ENCODE assay signal across 4 worm cellular contexts in genomic region chrIII:10642781-10643180, ce11.
TF ChIP-seq lines count a peak whose summit lies in the region.

Gene dhs-11 (minus strand): TSS chrIII:10642865.
Gene orc-1 (plus strand): TSS chrIII:10643129.

TF ChIP-seq in whole organism, L1 larva, 84 proteins besides CTCF, POLR2A, EP300 and RAD21 (continued from another document and continues in another):
- TF ChIP-seq skn-1 (tag; optimal IDR thresholded peaks at IDR 0.05; lab: Kevin White, UChicago) = peak; percentile 30
- TF ChIP-seq tbx-2 (tag; optimal IDR thresholded peaks at IDR 0.05; lab: Kevin White, UChicago) = peak; percentile 54
- no peak for TF ChIP-seq lin-14 (GFP tag; optimal IDR thresholded peaks at IDR 0.05; lab: Kevin White, UChicago)
- TF ChIP-seq isw-1 (GFP tag; IDR thresholded peaks at IDR 0.05; lab: Robert Waterston, UW) = peak; percentile 35
- no peak for TF ChIP-seq fkh-10 (GFP tag; optimal IDR thresholded peaks at IDR 0.05; lab: Kevin White, UChicago)
- TF ChIP-seq nhr-85 (tag; lab: Kevin White, UChicago) = no peak
- TF ChIP-seq nhr-28 (tag; optimal IDR thresholded peaks at IDR 0.05; lab: Kevin White, UChicago) = no peak
- TF ChIP-seq nhr-11 (tag; optimal IDR thresholded peaks at IDR 0.05; lab: Kevin White, UChicago) = no peak
- TF ChIP-seq snu-23 (GFP tag; optimal IDR thresholded peaks at IDR 0.05; lab: Kevin White, UChicago) = peak; percentile 72
- no peak for TF ChIP-seq hpl-2 (GFP tag; optimal IDR thresholded peaks at IDR 0.05; lab: Kevin White, UChicago)
- TF ChIP-seq unc-86 (tag; optimal IDR thresholded peaks at IDR 0.05; lab: Kevin White, UChicago) = no peak
- peak; percentile 98 to 99 for TF ChIP-seq lsy-2 (tag; optimal IDR thresholded peaks at IDR 0.05; lab: Kevin White, UChicago)
- peak; percentile 52 for TF ChIP-seq nhr-47 (tag; optimal IDR thresholded peaks at IDR 0.05; lab: Kevin White, UChicago)
- TF ChIP-seq mdl-1 (tag; optimal IDR thresholded peaks at IDR 0.05; lab: Kevin White, UChicago) = peak in 1 of 2 experiments; percentile 67
- no peak for TF ChIP-seq pax-3 (tag; optimal IDR thresholded peaks at IDR 0.05; lab: Kevin White, UChicago)
- TF ChIP-seq zip-4 (GFP tag; optimal IDR thresholded peaks at IDR 0.05; lab: Kevin White, UChicago) = no peak
- no peak for TF ChIP-seq tlp-1 (tag; optimal IDR thresholded peaks at IDR 0.05; lab: Kevin White, UChicago)
- TF ChIP-seq mef-2 (tag; optimal IDR thresholded peaks at IDR 0.05; lab: Kevin White, UChicago) = no peak
- no peak for TF ChIP-seq nhr-84 (tag; optimal IDR thresholded peaks at IDR 0.05; lab: Kevin White, UChicago)
- TF ChIP-seq mep-1 (tag; optimal IDR thresholded peaks at IDR 0.05; lab: Kevin White, UChicago) = peak; percentile 77
- no peak for TF ChIP-seq ceh-63 (GFP tag; optimal IDR thresholded peaks at IDR 0.05; lab: Kevin White, UChicago)
- no peak for TF ChIP-seq grh-1 (GFP tag; IDR thresholded peaks at IDR 0.05; lab: Robert Waterston, UW)
- TF ChIP-seq sox-4 (tag; optimal IDR thresholded peaks at IDR 0.05; lab: Kevin White, UChicago) = no peak
- no peak for TF ChIP-seq jun-1 (tag; optimal IDR thresholded peaks at IDR 0.05; lab: Kevin White, UChicago)
- TF ChIP-seq ceh-82 (tag; optimal IDR thresholded peaks at IDR 0.05; lab: Kevin White, UChicago) = peak in 2 of 3 experiments; percentile 1 to 21
- TF ChIP-seq sup-37 (GFP tag; optimal IDR thresholded peaks at IDR 0.05; lab: Kevin White, UChicago) = no peak
- TF ChIP-seq lin-15B (tag; optimal IDR thresholded peaks at IDR 0.05; lab: Kevin White, UChicago) = peak; percentile 57
- TF ChIP-seq C16A3.4 (tag; optimal IDR thresholded peaks at IDR 0.05; lab: Kevin White, UChicago) = peak; percentile 59
- TF ChIP-seq nhr-20 (tag; optimal IDR thresholded peaks at IDR 0.05; lab: Kevin White, UChicago) = peak; percentile 59
- no peak for TF ChIP-seq hlh-17 (GFP tag; optimal IDR thresholded peaks at IDR 0.05; lab: Kevin White, UChicago; ENCODE audit: borderline replicate concordance)
- TF ChIP-seq alr-1 (tag; optimal IDR thresholded peaks at IDR 0.05; lab: Kevin White, UChicago; ENCODE audit: borderline replicate concordance) = no peak
- TF ChIP-seq nhr-237 (tag; optimal IDR thresholded peaks at IDR 0.05; lab: Kevin White, UChicago) = no peak
- TF ChIP-seq sptf-1 (tag; optimal IDR thresholded peaks at IDR 0.05; lab: Kevin White, UChicago) = no peak
- TF ChIP-seq unc-62 (GFP tag; optimal IDR thresholded peaks at IDR 0.05; lab: Kevin White, UChicago) = no peak

TF ChIP-seq in whole organism, L2 larva, 48 proteins besides CTCF, POLR2A, EP300 and RAD21 (continued from another document):
- TF ChIP-seq skn-1 (tag; optimal IDR thresholded peaks at IDR 0.05; lab: Kevin White, UChicago) (no peak), F13H6.1 (tag; optimal IDR thresholded peaks at IDR 0.05; lab: Kevin White, UChicago) (no peak)

TF ChIP-seq in whole organism, L3 larva, 47 proteins besides CTCF, POLR2A, EP300 and RAD21 (continued from another document):
- TF ChIP-seq nhr-25 (tag; optimal IDR thresholded peaks at IDR 0.05; lab: Kevin White, UChicago) = peak; percentile 6
- peak; percentile 73 for TF ChIP-seq pha-4 (tag; optimal IDR thresholded peaks at IDR 0.05; lab: Kevin White, UChicago)
- TF ChIP-seq sea-2 (GFP tag; optimal IDR thresholded peaks at IDR 0.05; lab: Kevin White, UChicago) = no peak
- TF ChIP-seq fkh-10 (GFP tag; optimal IDR thresholded peaks at IDR 0.05; lab: Kevin White, UChicago) = no peak
- no peak for TF ChIP-seq unc-39 (tag; optimal IDR thresholded peaks at IDR 0.05; lab: Kevin White, UChicago)
- no peak for TF ChIP-seq aly-2 (tag; optimal IDR thresholded peaks at IDR 0.05; lab: Kevin White, UChicago)
- TF ChIP-seq ceh-82 (tag; optimal IDR thresholded peaks at IDR 0.05; lab: Kevin White, UChicago) = no peak
- peak; percentile 34 for TF ChIP-seq snpc-4 (tag; optimal IDR thresholded peaks at IDR 0.05; lab: Kevin White, UChicago)
- TF ChIP-seq nfya-1 (tag; optimal IDR thresholded peaks at IDR 0.05; lab: Kevin White, UChicago; ENCODE audit: insufficient read depth) = peak; percentile 85
- TF ChIP-seq elt-3 (tag; optimal IDR thresholded peaks at IDR 0.05; lab: Kevin White, UChicago) = no peak
- peak; percentile 25 for TF ChIP-seq nhr-23 (tag; optimal IDR thresholded peaks at IDR 0.05; lab: Kevin White, UChicago)
- no peak for TF ChIP-seq elt-1 (tag; optimal IDR thresholded peaks at IDR 0.05; lab: Kevin White, UChicago)
- peak; percentile 6 for TF ChIP-seq lin-39 (tag; optimal IDR thresholded peaks at IDR 0.05; lab: Kevin White, UChicago)
- TF ChIP-seq lin-15B (tag; optimal IDR thresholded peaks at IDR 0.05; lab: Kevin White, UChicago) = peak; percentile 45
- TF ChIP-seq pqm-1 (tag; optimal IDR thresholded peaks at IDR 0.05; lab: Kevin White, UChicago) = no peak
- TF ChIP-seq R02D3.7 (tag; optimal IDR thresholded peaks at IDR 0.05; lab: Kevin White, UChicago) = no peak
- TF ChIP-seq nhr-67 (tag; optimal IDR thresholded peaks at IDR 0.05; lab: Kevin White, UChicago) = no peak
- TF ChIP-seq tbx-2 (tag; optimal IDR thresholded peaks at IDR 0.05; lab: Kevin White, UChicago) = no peak

TF ChIP-seq in whole organism, L4 larva, 104 proteins besides CTCF, POLR2A, EP300 and RAD21 (continued from another document):
- no peak for TF ChIP-seq daf-16 (GFP tag; optimal IDR thresholded peaks at IDR 0.05; lab: Kevin White, UChicago)
- TF ChIP-seq daf-16 (tag; optimal IDR thresholded peaks at IDR 0.05; lab: Kevin White, UChicago) = peak; percentile 30
- TF ChIP-seq snpc-4 (tag; optimal IDR thresholded peaks at IDR 0.05; lab: Kevin White, UChicago) = no peak
- TF ChIP-seq lin-38 (GFP tag; IDR thresholded peaks at IDR 0.05; lab: Robert Waterston, UW) = peak; percentile 69
- no peak for TF ChIP-seq snpc-1.2 (GFP tag; IDR thresholded peaks at IDR 0.05; lab: Robert Waterston, UW)
- TF ChIP-seq mep-1 (tag; optimal IDR thresholded peaks at IDR 0.05; lab: Kevin White, UChicago) = peak; percentile 26
- TF ChIP-seq hlh-30 (tag; optimal IDR thresholded peaks at IDR 0.05; lab: Kevin White, UChicago; ENCODE audit: insufficient read depth) = peak; percentile 12
- TF ChIP-seq zfp-2 (tag; optimal IDR thresholded peaks at IDR 0.05; lab: Kevin White, UChicago) = no peak
- TF ChIP-seq lsy-2 (tag; optimal IDR thresholded peaks at IDR 0.05; lab: Kevin White, UChicago) = peak; percentile 69 to 99
- no peak for TF ChIP-seq mdt-29 (GFP tag; IDR thresholded peaks at IDR 0.05; lab: Robert Waterston, UW)
- no peak for TF ChIP-seq mxl-3 (GFP tag; optimal IDR thresholded peaks at IDR 0.05; lab: Kevin White, UChicago)
- TF ChIP-seq unc-130 (GFP tag; optimal IDR thresholded peaks at IDR 0.05; lab: Kevin White, UChicago) = peak; percentile 32
- peak; percentile 56 for TF ChIP-seq dve-1 (tag; optimal IDR thresholded peaks at IDR 0.05; lab: Kevin White, UChicago; ENCODE audit: insufficient read depth)
- no peak for TF ChIP-seq lin-1 (GFP tag; IDR thresholded peaks at IDR 0.05; lab: Robert Waterston, UW)
- no peak for TF ChIP-seq lim-7 (GFP tag; IDR thresholded peaks at IDR 0.05; lab: Robert Waterston, UW)
- TF ChIP-seq nhr-6 (tag; optimal IDR thresholded peaks at IDR 0.05; lab: Kevin White, UChicago) = peak; percentile 47
- no peak for TF ChIP-seq ceh-62 (tag; optimal IDR thresholded peaks at IDR 0.05; lab: Kevin White, UChicago)
- no peak for TF ChIP-seq set-16 (GFP tag; IDR thresholded peaks at IDR 0.05; lab: Robert Waterston, UW)
